Fruit fly (Drosophila melanogaster) whole organism, embryonic: Measurements from ENCODE around the gene Sgf11.

Experiments used
- CG10274 ChIP-seq: fragments of 200-800 bp; sonication (Bioruptor generic); optimal IDR thresholded peaks from 3 replicates; lab custom pipeline; 2017; ENCODE audit warnings: missing biosample characterization, mild to moderate bottlenecking, missing genetic modification characterization
- CG10565 ChIP-seq: fragments of 200-800 bp; sonication (Bioruptor generic); optimal IDR thresholded peaks from 3 replicates; lab custom pipeline; 2016; ENCODE audit warnings: missing biosample characterization, mild to moderate bottlenecking, missing genetic modification characterization
- CG11456 ChIP-seq: fragments of 200-800 bp; sonication (Bioruptor generic); IDR thresholded peaks from 3 replicates; pipeline ENCODE4 v1.3.6; 2022; ENCODE audit warnings: missing biosample characterization, missing genetic modification characterization
- CG14965 ChIP-seq: fragments of 200-800 bp; sonication (Bioruptor generic); optimal IDR thresholded peaks from 2 replicates; lab custom pipeline; 2016; ENCODE audit warnings: missing biosample characterization, missing genetic modification characterization, borderline replicate concordance
- CG15696 ChIP-seq: fragments of 200-800 bp; sonication (Bioruptor generic); optimal IDR thresholded peaks from 2 replicates; lab custom pipeline; 2019; ENCODE audit warnings: missing biosample characterization, mild to moderate bottlenecking, missing genetic modification characterization, moderate library complexity
- CG16779 ChIP-seq: fragments of 200-800 bp; sonication (Bioruptor generic); IDR thresholded peaks from 2 replicates; pipeline ENCODE4 v1.3.6; 2022; ENCODE audit warnings: missing biosample characterization, missing genetic modification characterization
- CG16815 ChIP-seq: fragments of 200-800 bp; sonication (Bioruptor generic); optimal IDR thresholded peaks from 3 replicates; lab custom pipeline; 2017; ENCODE audit warnings: missing biosample characterization, mild to moderate bottlenecking, missing genetic modification characterization
- CG17361 ChIP-seq: fragments of 200-800 bp; sonication (Bioruptor generic); IDR thresholded peaks from 3 replicates; pipeline ENCODE4 v1.3.6; 2022; ENCODE audit warnings: missing biosample characterization, missing genetic modification characterization
- CG17385 ChIP-seq: fragments of 200-800 bp; sonication (Bioruptor generic); optimal IDR thresholded peaks from 3 replicates; lab custom pipeline; 2018; ENCODE audit warnings: missing biosample characterization, mild to moderate bottlenecking, missing genetic modification characterization
- CG17568 ChIP-seq: fragments of 200-800 bp; sonication (Bioruptor generic); optimal IDR thresholded peaks from 2 replicates; lab custom pipeline; 2018; ENCODE audit warnings: missing biosample characterization, mild to moderate bottlenecking, missing genetic modification characterization, moderate library complexity
- CG18262 ChIP-seq: fragments of 200-800 bp; optimal IDR thresholded peaks from 3 replicates; lab custom pipeline; 2019; ENCODE audit warnings: missing biosample characterization, mild to moderate bottlenecking, missing genetic modification characterization, moderate library complexity
- CG1832 ChIP-seq: fragments of 200-800 bp; sonication (Bioruptor generic); optimal IDR thresholded peaks from 2 replicates; lab custom pipeline; 2017; ENCODE audit warnings: missing biosample characterization, mild to moderate bottlenecking, missing genetic modification characterization, inconsistent platforms
- CG2712 ChIP-seq: fragments of 200-800 bp; optimal IDR thresholded peaks from 3 replicates; lab custom pipeline; 2019; ENCODE audit warnings: missing biosample characterization, mild to moderate bottlenecking, missing genetic modification characterization, moderate library complexity
- CG30020 ChIP-seq: fragments of 200-800 bp; optimal IDR thresholded peaks from 2 replicates; lab custom pipeline; 2019; ENCODE audit warnings: missing biosample characterization, mild to moderate bottlenecking, missing genetic modification characterization, moderate library complexity
- CG30403 ChIP-seq: fragments of 200-800 bp; sonication (Bioruptor generic); optimal IDR thresholded peaks from 3 replicates; lab custom pipeline; 2016; ENCODE audit warnings: missing biosample characterization, missing genetic modification characterization
- CG3995 ChIP-seq: fragments of 200-800 bp; sonication (Bioruptor generic); optimal IDR thresholded peaks from 3 replicates; lab custom pipeline; 2016; ENCODE audit warnings: missing biosample characterization, missing genetic modification characterization
- CG4617 ChIP-seq: fragments of 200-800 bp; sonication (Bioruptor generic); optimal IDR thresholded peaks from 3 replicates; lab custom pipeline; 2016; ENCODE audit warnings: missing biosample characterization, missing genetic modification characterization, borderline replicate concordance
- CG6683 ChIP-seq: fragments of 200-800 bp; sonication (Bioruptor generic); optimal IDR thresholded peaks from 2 replicates; lab custom pipeline; 2017; ENCODE audit warnings: missing biosample characterization, mild to moderate bottlenecking, missing genetic modification characterization, missing genetic modification reagents
- E2f1 ChIP-seq: fragments of 200-800 bp; sonication (Bioruptor generic); IDR thresholded peaks from 2 replicates; pipeline ENCODE4 v1.3.6; 2022; ENCODE audit warnings: missing biosample characterization, missing genetic modification characterization
- Ets97D ChIP-seq: fragments of 200-800 bp; sonication (Bioruptor generic); optimal IDR thresholded peaks from 3 replicates; lab custom pipeline; 2016; ENCODE audit warnings: missing biosample characterization, missing genetic modification characterization
- Hr39 ChIP-seq: fragments of >200 bp; optimal IDR thresholded peaks from 2 replicates; lab custom pipeline; 2017
- Kr ChIP-seq: fragments of 200-800 bp; sonication (Bioruptor generic); optimal IDR thresholded peaks from 2 replicates; lab custom pipeline; 2017; ENCODE audit warnings: missing biosample characterization, mild to moderate bottlenecking, missing genetic modification characterization
- NC2α ChIP-seq: fragments of 200-800 bp; sonication (Bioruptor generic); optimal IDR thresholded peaks from 2 replicates; lab custom pipeline; 2016; ENCODE audit warnings: missing biosample characterization, missing genetic modification characterization
- NfI ChIP-seq: fragments of 200-800 bp; sonication (Bioruptor generic); optimal IDR thresholded peaks from 3 replicates; lab custom pipeline; 2018; ENCODE audit warnings: missing biosample characterization, mild to moderate bottlenecking, missing genetic modification characterization, moderate library complexity
- Oaz ChIP-seq: fragments of 200-800 bp; sonication (Bioruptor generic); IDR thresholded peaks from 2 replicates; pipeline ENCODE4 v1.3.6; 2022; ENCODE audit warnings: missing biosample characterization, missing genetic modification characterization
- Sox102F ChIP-seq: fragments of 200-800 bp; sonication (Bioruptor generic); optimal IDR thresholded peaks from 2 replicates; lab custom pipeline; 2018; ENCODE audit warnings: missing biosample characterization, mild to moderate bottlenecking, missing genetic modification characterization, moderate library complexity
- al ChIP-seq: fragments of 200-800 bp; sonication (Bioruptor generic); IDR thresholded peaks from 2 replicates; pipeline ENCODE4 v1.3.6; 2022; ENCODE audit warnings: missing biosample characterization, missing genetic modification characterization
- ara ChIP-seq: fragments of 200-800 bp; sonication (Bioruptor generic); IDR thresholded peaks from 2 replicates; pipeline ENCODE4 v1.3.6; 2022; ENCODE audit warnings: missing biosample characterization, missing genetic modification characterization
- bowl ChIP-seq: fragments of 200-800 bp; sonication (Bioruptor generic); IDR thresholded peaks from 2 replicates; pipeline ENCODE4 v1.3.6; 2022; ENCODE audit warnings: missing biosample characterization, missing genetic modification characterization
- br ChIP-seq: fragments of >200 bp; optimal IDR thresholded peaks from 2 replicates; lab custom pipeline; 2017
- cato ChIP-seq: fragments of 200-800 bp; sonication (Bioruptor generic); optimal IDR thresholded peaks from 2 replicates; lab custom pipeline; 2016; ENCODE audit warnings: missing biosample characterization, missing genetic modification characterization, borderline replicate concordance
- corto ChIP-seq: fragments of 200-800 bp; sonication (Bioruptor generic); optimal IDR thresholded peaks from 2 replicates; lab custom pipeline; 2016; ENCODE audit warnings: missing biosample characterization, mild to moderate bottlenecking, missing genetic modification characterization, moderate library complexity
- dmrt99B ChIP-seq: fragments of 200-800 bp; sonication (Bioruptor generic); optimal IDR thresholded peaks from 2 replicates; lab custom pipeline; 2018; ENCODE audit warnings: missing biosample characterization, mild to moderate bottlenecking, missing genetic modification characterization, moderate library complexity
- ewg ChIP-seq: fragments of 200-800 bp; sonication (Bioruptor generic); optimal IDR thresholded peaks from 3 replicates; lab custom pipeline; 2017; ENCODE audit warnings: mild to moderate bottlenecking, missing biosample characterization, missing genetic modification reagents, missing genetic modification characterization
- gcm ChIP-seq: fragments of 200-800 bp; sonication (Bioruptor generic); optimal IDR thresholded peaks from 2 replicates; lab custom pipeline; 2019; ENCODE audit warnings: missing biosample characterization, mild to moderate bottlenecking, missing genetic modification characterization, moderate library complexity
- grn ChIP-seq: fragments of 200-800 bp; sonication (Bioruptor generic); optimal IDR thresholded peaks from 3 replicates; lab custom pipeline; 2017; ENCODE audit warnings: missing biosample characterization, missing genetic modification characterization
- gsb-n ChIP-seq: fragments of 200-800 bp; sonication (Bioruptor generic); optimal IDR thresholded peaks from 3 replicates; lab custom pipeline; 2018; ENCODE audit warnings: missing biosample characterization, mild to moderate bottlenecking, missing genetic modification characterization
- hbn ChIP-seq: fragments of 200-800 bp; sonication (Bioruptor generic); IDR thresholded peaks from 2 replicates; pipeline ENCODE4 v1.3.6; 2022; ENCODE audit warnings: missing biosample characterization, missing genetic modification characterization; ENCODE audit not compliant: partially characterized antibody
- inv ChIP-seq: fragments of 200-800 bp; sonication (Bioruptor generic); IDR thresholded peaks from 2 replicates; pipeline ENCODE4 v1.3.6; 2022; ENCODE audit warnings: missing biosample characterization, missing genetic modification characterization; ENCODE audit not compliant: partially characterized antibody
- mirr ChIP-seq: fragments of 200-800 bp; sonication (Bioruptor generic); optimal IDR thresholded peaks from 3 replicates; lab custom pipeline; 2018; ENCODE audit warnings: missing biosample characterization, mild to moderate bottlenecking, missing genetic modification characterization
- nau ChIP-seq: fragments of 200-800 bp; sonication (Bioruptor generic); optimal IDR thresholded peaks from 3 replicates; lab custom pipeline; 2017; ENCODE audit warnings: missing biosample characterization, mild to moderate bottlenecking, missing genetic modification characterization, missing genetic modification reagents
- nmo ChIP-seq: fragments of 200-800 bp; sonication (Bioruptor generic); optimal IDR thresholded peaks from 2 replicates; lab custom pipeline; 2018; ENCODE audit warnings: missing biosample characterization, mild to moderate bottlenecking, missing genetic modification characterization, moderate library complexity
- ro ChIP-seq: fragments of 200-800 bp; sonication (Bioruptor generic); IDR thresholded peaks from 2 replicates; pipeline ENCODE4 v1.3.6; 2022; ENCODE audit warnings: missing biosample characterization, missing genetic modification characterization
- salm ChIP-seq: fragments of 200-800 bp; sonication (Bioruptor generic); optimal IDR thresholded peaks from 2 replicates; lab custom pipeline; 2018; ENCODE audit warnings: missing biosample characterization, mild to moderate bottlenecking, missing genetic modification characterization
- tgo ChIP-seq: fragments of 200-800 bp; sonication (Bioruptor generic); IDR thresholded peaks from 3 replicates; pipeline ENCODE4 v1.3.6; 2022; ENCODE audit warnings: missing biosample characterization, missing genetic modification characterization
- twi ChIP-seq: fragments of 200-800 bp; optimal IDR thresholded peaks from 2 replicates; lab custom pipeline; 2019; ENCODE audit warnings: missing biosample characterization, mild to moderate bottlenecking, missing genetic modification characterization, moderate library complexity
- wek ChIP-seq: fragments of 200-800 bp; sonication (Bioruptor generic); optimal IDR thresholded peaks from 3 replicates; lab custom pipeline; 2018; ENCODE audit warnings: missing biosample characterization, mild to moderate bottlenecking, missing genetic modification characterization, moderate library complexity
- wor ChIP-seq: fragments of 200-800 bp; sonication (Bioruptor generic); IDR thresholded peaks from 2 replicates; pipeline ENCODE4 v1.3.6; 2022; ENCODE audit warnings: missing biosample characterization, missing genetic modification characterization
- yki ChIP-seq: fragments of >200 bp; optimal IDR thresholded peaks from 3 replicates; lab custom pipeline; 2018

Gene Sgf11

dm6 chr3L:18640584-18641527 is 40.8 kb downstream of the Sgf11 start (continued):
- TF ChIP-seq wor (GFP tag; lab: Robert Waterston, UW) (peak; percentile 91), Kr (GFP tag; lab: Kevin White, UChicago) (no peak), CG10274 (GFP tag; lab: Kevin White, UChicago) (peak; percentile 68), CG16815 (GFP tag; lab: Kevin White, UChicago) (peak; percentile 87), E2f1 (GFP tag; lab: Robert Waterston, UW) (peak; percentile 97), Sox102F (GFP tag; lab: Kevin White, UChicago) (peak; percentile 93), Ets97D (GFP tag; lab: Kevin White, UChicago) (peak; percentile 79), CG17361 (GFP tag; lab: Robert Waterston, UW) (peak; percentile 96), CG30020 (tag; lab: Kevin White, UChicago) (peak; percentile 28), ro (peak; percentile 94), inv (GFP tag; lab: Robert Waterston, UW) (no peak), CG6683 (GFP tag; lab: Kevin White, UChicago) (peak; percentile 88), NfI (GFP tag; lab: Kevin White, UChicago) (peak; percentile 94), nau (GFP tag; lab: Kevin White, UChicago) (peak; percentile 83), CG14965 (GFP tag; lab: Kevin White, UChicago) (peak; percentile 53), al (GFP tag; lab: Robert Waterston, UW) (peak; percentile 98), CG2712 (tag; lab: Kevin White, UChicago) (peak; percentile 83), CG11456 (peak; percentile 99), ara (GFP tag; lab: Robert Waterston, UW) (peak; percentile 95), Hr39 (lab: Kevin White, UChicago) (no peak), bowl (GFP tag; lab: Robert Waterston, UW) (peak; percentile 91), CG15696 (tag; lab: Kevin White, UChicago) (peak; percentile 83), hbn (GFP tag; lab: Robert Waterston, UW) (no peak), grn (GFP tag; lab: Kevin White, UChicago) (peak; percentile 16), twi (tag; lab: Kevin White, UChicago) (peak; percentile 44), CG17568 (GFP tag; lab: Kevin White, UChicago) (peak; percentile 77), CG18262 (tag; lab: Kevin White, UChicago) (peak; percentile 71), wek (no peak), CG10565 (GFP tag; lab: Kevin White, UChicago) (peak; percentile 30), corto (GFP tag; lab: Kevin White, UChicago) (peak; percentile 46), NC2α (GFP tag; lab: Kevin White, UChicago) (peak; percentile 82), yki (lab: Kevin White, UChicago) (peak; percentile 93), salm (tag; lab: Kevin White, UChicago) (peak; percentile 88), CG30403 (peak; percentile 90), nmo (GFP tag; lab: Kevin White, UChicago) (peak; percentile 92), gsb-n (peak; percentile 74), CG3995 (GFP tag; lab: Kevin White, UChicago) (peak; percentile 57), CG4617 (GFP tag; lab: Kevin White, UChicago) (peak; percentile 76), br (lab: Kevin White, UChicago) (no peak), cato (GFP tag; lab: Kevin White, UChicago) (peak; percentile 74), CG17385 (GFP tag; lab: Kevin White, UChicago) (peak; percentile 84), tgo (GFP tag; lab: Robert Waterston, UW) (peak; percentile 98), dmrt99B (tag; lab: Kevin White, UChicago) (peak; percentile 93), mirr (peak; percentile 92), Oaz (GFP tag; lab: Robert Waterston, UW) (peak; percentile 91), gcm (GFP tag; lab: Kevin White, UChicago) (peak; percentile 88), ewg (GFP tag; lab: Kevin White, UChicago) (peak; percentile 86), CG16779 (GFP tag; lab: Robert Waterston, UW) (peak; percentile 98), CG1832 (no peak)
